Fruit fly (Drosophila melanogaster): Measurements from ENCODE around the gene NimC1.

Gene NimC1

DNA sequence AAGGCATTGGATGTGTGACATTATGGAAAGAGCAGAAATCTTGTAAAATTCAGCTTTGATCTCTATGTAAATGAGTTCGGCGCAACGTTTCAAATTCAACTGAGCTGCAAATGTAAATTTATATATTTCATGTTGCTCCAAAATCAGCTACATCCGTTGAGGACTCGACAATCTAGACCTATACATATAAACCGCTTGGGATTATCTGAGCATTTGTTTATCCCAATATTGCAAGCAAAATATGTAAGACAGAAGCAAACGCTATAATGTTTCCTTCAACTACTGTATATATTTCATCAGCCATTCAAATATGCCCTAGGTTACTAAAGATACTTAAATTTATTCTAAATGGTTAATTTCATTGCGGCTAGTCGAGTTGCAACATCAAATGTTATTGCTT, at the start of gene NimC1:
Gene NimC1 (minus strand): TSS at position 101 of the 400 bp plus-strand sequence.
- no peak for TF ChIP-seq Myc (optimal IDR thresholded peaks at IDR 0.05)
- no peak for TF ChIP-seq psq (optimal IDR thresholded peaks at IDR 0.05)

dm6 chr2L:14025485-14025933, 48.9 kb upstream of the NimC1 start:
- TF ChIP-seq h (optimal IDR thresholded peaks at IDR 0.05) (no peak), insv (optimal IDR thresholded peaks at IDR 0.05) (no peak), Myc (optimal IDR thresholded peaks at IDR 0.05) (no peak), ttk (optimal IDR thresholded peaks at IDR 0.05) (no peak), Sin3A (optimal IDR thresholded peaks at IDR 0.05) (no peak), psq (optimal IDR thresholded peaks at IDR 0.05) (no peak)

dm6 chr2L:14024746-14025105, 48.2 kb upstream of the NimC1 start:
- TF ChIP-seq psq (optimal IDR thresholded peaks at IDR 0.05) (no peak), h (optimal IDR thresholded peaks at IDR 0.05) (no peak), Sin3A (optimal IDR thresholded peaks at IDR 0.05) (no peak), insv (optimal IDR thresholded peaks at IDR 0.05) (no peak), ttk (optimal IDR thresholded peaks at IDR 0.05) (no peak), Myc (optimal IDR thresholded peaks at IDR 0.05) (no peak)

dm6 chr2L:14024051-14024745, 47.6 kb upstream of the NimC1 start:
- no peak for TF ChIP-seq psq (optimal IDR thresholded peaks at IDR 0.05)
- TF ChIP-seq Sin3A (optimal IDR thresholded peaks at IDR 0.05): no peak

DNA sequence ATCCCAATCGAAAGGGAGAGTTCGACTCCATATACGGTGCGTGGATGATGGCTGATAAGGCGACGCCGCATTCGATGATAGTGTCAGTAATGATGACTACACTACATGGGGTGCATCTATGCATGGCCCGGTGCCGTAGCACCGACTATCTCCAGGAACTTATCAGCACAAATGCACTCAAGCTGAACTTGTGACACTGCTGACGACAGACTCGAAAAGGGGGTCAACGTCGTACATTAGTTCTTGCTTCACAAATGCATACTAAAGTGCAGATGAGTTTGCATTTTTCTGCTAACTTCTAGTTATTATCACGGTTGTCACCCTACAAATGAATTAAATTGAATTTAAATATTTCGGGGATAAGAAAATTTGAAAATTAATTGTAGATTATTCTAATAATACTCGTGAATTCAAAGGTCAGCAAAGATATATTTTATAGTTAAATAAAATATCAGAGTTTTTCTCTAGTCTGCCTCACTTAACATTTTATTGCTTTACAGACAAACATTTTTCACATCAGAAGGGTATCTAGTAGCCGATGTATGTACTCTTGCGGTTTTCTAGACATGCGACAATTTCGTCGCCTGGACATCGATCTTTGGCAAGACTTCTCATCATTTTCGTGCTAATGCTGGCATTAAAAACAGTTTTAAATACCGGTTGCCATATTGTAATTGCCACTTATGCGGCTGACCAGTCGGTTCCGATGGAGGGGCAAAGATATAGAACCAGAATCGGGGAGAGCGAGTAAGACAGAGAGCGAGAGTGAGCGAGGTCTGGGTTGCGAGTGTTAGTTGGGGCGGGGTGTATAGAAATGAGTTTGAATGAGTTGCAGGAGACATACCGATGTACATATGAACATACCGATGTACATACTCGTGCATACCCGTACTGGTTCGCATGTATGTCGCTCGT, 46.8 kb upstream of the NimC1 start:
- TF ChIP-seq psq (optimal IDR thresholded peaks at IDR 0.05): no peak
- no peak for TF ChIP-seq ttk (optimal IDR thresholded peaks at IDR 0.05)
- TF ChIP-seq insv (optimal IDR thresholded peaks at IDR 0.05): no peak
- TF ChIP-seq Sin3A (optimal IDR thresholded peaks at IDR 0.05): no peak
- TF ChIP-seq Myc (optimal IDR thresholded peaks at IDR 0.05): no peak
- TF ChIP-seq h (optimal IDR thresholded peaks at IDR 0.05): no peak

dm6 chr2L:14022130-14022735, 45.7 kb upstream of the NimC1 start:
- no peak for TF ChIP-seq ttk (optimal IDR thresholded peaks at IDR 0.05)
- no peak for TF ChIP-seq insv (optimal IDR thresholded peaks at IDR 0.05)
- TF ChIP-seq Myc (optimal IDR thresholded peaks at IDR 0.05): no peak
- TF ChIP-seq h (optimal IDR thresholded peaks at IDR 0.05): no peak
- TF ChIP-seq Sin3A (optimal IDR thresholded peaks at IDR 0.05): no peak
- no peak for TF ChIP-seq psq (optimal IDR thresholded peaks at IDR 0.05)

dm6 chr2L:14021646-14022129, 45.1 kb upstream of the NimC1 start:
- no peak for TF ChIP-seq Myc (optimal IDR thresholded peaks at IDR 0.05)
- no peak for TF ChIP-seq ttk (optimal IDR thresholded peaks at IDR 0.05)
- TF ChIP-seq psq (optimal IDR thresholded peaks at IDR 0.05): no peak
- no peak for TF ChIP-seq insv (optimal IDR thresholded peaks at IDR 0.05)
- TF ChIP-seq Sin3A (optimal IDR thresholded peaks at IDR 0.05): no peak
- TF ChIP-seq h (optimal IDR thresholded peaks at IDR 0.05): no peak

DNA sequence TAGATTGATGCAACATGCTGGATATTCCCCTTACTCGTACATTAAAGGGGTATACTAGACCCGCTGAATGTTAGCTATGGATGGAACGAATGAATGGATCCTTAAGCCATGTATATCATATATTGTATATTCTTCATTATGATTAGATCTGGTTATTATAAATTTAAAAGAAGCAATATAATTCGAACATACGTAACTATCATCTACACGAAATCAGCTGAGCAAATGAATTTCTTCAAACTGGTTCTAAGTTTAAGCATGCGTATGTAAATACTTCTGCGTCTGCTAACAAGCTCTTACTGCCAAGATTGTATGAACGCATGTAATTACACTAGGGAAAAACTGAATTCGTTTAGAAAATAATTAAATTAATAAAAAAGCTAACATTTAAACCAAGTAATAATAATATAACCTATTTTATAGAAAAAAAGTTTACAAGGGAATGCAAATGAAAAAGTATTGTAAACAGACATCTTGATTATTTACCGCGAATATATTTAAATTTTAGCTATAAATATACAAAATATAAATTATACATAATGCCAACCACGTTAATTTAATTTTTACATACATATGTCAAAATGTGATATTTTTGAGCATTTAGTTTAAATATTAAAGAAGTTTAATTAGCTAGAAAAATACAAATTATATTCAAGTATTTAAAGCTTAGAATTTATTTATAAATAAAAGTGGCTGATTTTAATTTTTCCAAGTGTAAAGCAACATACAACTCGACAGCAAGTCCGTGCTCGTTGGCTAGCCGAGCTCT, 44.5 kb upstream of the NimC1 start:
- no peak for TF ChIP-seq h (optimal IDR thresholded peaks at IDR 0.05)
- TF ChIP-seq psq (optimal IDR thresholded peaks at IDR 0.05): no peak
- TF ChIP-seq Myc (optimal IDR thresholded peaks at IDR 0.05): no peak
- TF ChIP-seq insv (optimal IDR thresholded peaks at IDR 0.05): no peak
- no peak for TF ChIP-seq Sin3A (optimal IDR thresholded peaks at IDR 0.05)
- TF ChIP-seq ttk (optimal IDR thresholded peaks at IDR 0.05): no peak

- no peak for TF ChIP-seq psq (optimal IDR thresholded peaks at IDR 0.05)
Measured at dm6 chr2L:14020545-14020874, 43.9 kb upstream of the NimC1 start.

dm6 chr2L:14020108-14020507, 43.5 kb upstream of the NimC1 start, which contains the start of gene NimC3:
TSS of gene NimC3 (minus strand) at chr2L:14020208.
- TF ChIP-seq Sin3A (optimal IDR thresholded peaks at IDR 0.05) (no peak), insv (optimal IDR thresholded peaks at IDR 0.05) (no peak), Myc (optimal IDR thresholded peaks at IDR 0.05) (no peak)

- no peak for TF ChIP-seq ttk (optimal IDR thresholded peaks at IDR 0.05)
- no peak for TF ChIP-seq insv (optimal IDR thresholded peaks at IDR 0.05)
- TF ChIP-seq Myc (optimal IDR thresholded peaks at IDR 0.05): no peak
- TF ChIP-seq h (optimal IDR thresholded peaks at IDR 0.05): no peak
Measured at dm6 chr2L:14019654-14020053, 43.1 kb upstream of the NimC1 start.

dm6 chr2L:14015109-14015508, 38.5 kb upstream of the NimC1 start:
- TF ChIP-seq h (optimal IDR thresholded peaks at IDR 0.05) (no peak), insv (optimal IDR thresholded peaks at IDR 0.05) (no peak), Myc (optimal IDR thresholded peaks at IDR 0.05) (no peak), Sin3A (optimal IDR thresholded peaks at IDR 0.05) (no peak), ttk (optimal IDR thresholded peaks at IDR 0.05) (no peak), psq (optimal IDR thresholded peaks at IDR 0.05) (no peak)

Data from Kc167 (cell line).